Worm (Caenorhabditis elegans) whole organism, L4/young adult: ENCODE measurements around the gene ent-2.

Source experiments
- W03F9.2 ChIP-seq: fragments of 150-350 bp; optimal IDR thresholded peaks from 2 replicates; lab custom pipeline; 2014; ENCODE audit warnings: missing biosample characterization, missing genetic modification characterization
- dao-5 ChIP-seq: sonication (generic microtip); optimal IDR thresholded peaks from 2 replicates; lab custom pipeline; 2016; ENCODE audit warnings: missing genotype, missing genetic modification characterization, moderate library complexity, missing compliant biosample characterization
- him-1 ChIP-seq: sonication (generic microtip); optimal IDR thresholded peaks from 2 replicates; lab custom pipeline; 2016; ENCODE audit warnings: missing genotype, missing genetic modification reagents, missing genetic modification characterization, missing compliant biosample characterization

ce11 chrX:15569633-15570032 is 31.2 kb upstream of the ent-2 start:
- no peak for TF ChIP-seq him-1
- no peak for TF ChIP-seq W03F9.2 (tag; lab: Kevin White, UChicago)
- no peak for TF ChIP-seq dao-5 (tag; lab: Kevin White, UChicago)
